Fruit fly (Drosophila melanogaster): ENCODE data around the gene CG34241.

dm6 chr3L:12145709-12146694 is 18.2 kb downstream of the CG34241 start, which contains the start of the genes eIF3l and Nrx-IV:
- no peak for TF ChIP-seq Jra (GFP tag; optimal IDR thresholded peaks at IDR 0.05)
- no peak for TF ChIP-seq pan (optimal IDR thresholded peaks at IDR 0.05)
- no peak for TF ChIP-seq Hr78 (GFP tag; optimal IDR thresholded peaks at IDR 0.05)
- no peak for TF ChIP-seq ey (GFP tag; optimal IDR thresholded peaks at IDR 0.05)
- TF ChIP-seq brk (GFP tag; optimal IDR thresholded peaks at IDR 0.05) = no peak
- no peak for TF ChIP-seq CG9705 (GFP tag; optimal IDR thresholded peaks at IDR 0.05)

All from whole organism, wandering third instar larva.